Fruit fly (Drosophila melanogaster): ENCODE results near the gene Or1a.

Or1a gene

dm6 chrX:339866-340571 lies 25.1 kb downstream of the Or1a start (continued):
- TF ChIP-seq sens (GFP tag): peak; percentile 86
- peak; percentile 0 for TF ChIP-seq CG12769 (tag; optimal IDR thresholded peaks at IDR 0.05)
- no peak for TF ChIP-seq CG16815 (GFP tag; optimal IDR thresholded peaks at IDR 0.05)
- TF ChIP-seq CG11504 (tag; optimal IDR thresholded peaks at IDR 0.05): peak; percentile 43
- no peak for TF ChIP-seq wdn (GFP tag; IDR thresholded peaks at IDR 0.05)
- peak in 1 of 2 experiments; percentile 53 for TF ChIP-seq Hr78 (GFP tag; optimal IDR thresholded peaks at IDR 0.05)
- TF ChIP-seq CG10209 (GFP tag; optimal IDR thresholded peaks at IDR 0.05): no peak
- TF ChIP-seq CG3847 (GFP tag; IDR thresholded peaks at IDR 0.05): no peak
- TF ChIP-seq dimm (GFP tag; IDR thresholded peaks at IDR 0.05): no peak
- TF ChIP-seq CG7839 (tag; optimal IDR thresholded peaks at IDR 0.05): peak; percentile 16
- TF ChIP-seq Eip74EF (GFP tag; optimal IDR thresholded peaks at IDR 0.05): peak in 1 of 2 experiments; percentile 53
- TF ChIP-seq sqz (GFP tag; optimal IDR thresholded peaks at IDR 0.05): peak; percentile 42
- TF ChIP-seq Hr51 (GFP tag; optimal IDR thresholded peaks at IDR 0.05): peak in 1 of 2 experiments; percentile 57
- peak; percentile 13 for TF ChIP-seq CG2678 (tag; optimal IDR thresholded peaks at IDR 0.05)
- TF ChIP-seq CG31441 (GFP tag; IDR thresholded peaks at IDR 0.05): peak; percentile 40; the same call in 1 of the 2 replicates
- TF ChIP-seq nmo (GFP tag; optimal IDR thresholded peaks at IDR 0.05): peak; percentile 7
- TF ChIP-seq Sox102F (GFP tag; optimal IDR thresholded peaks at IDR 0.05): peak; percentile 58
- TF ChIP-seq CG12391 (tag; optimal IDR thresholded peaks at IDR 0.05): peak; percentile 18
- no peak for TF ChIP-seq her (GFP tag; optimal IDR thresholded peaks at IDR 0.05)
- peak; percentile 18 for TF ChIP-seq unpg (GFP tag; optimal IDR thresholded peaks at IDR 0.05)
- TF ChIP-seq gem (tag; optimal IDR thresholded peaks at IDR 0.05): peak; percentile 60
- TF ChIP-seq phol (tag; optimal IDR thresholded peaks at IDR 0.05): peak; percentile 32
- no peak for TF ChIP-seq Chrac-16 (GFP tag; optimal IDR thresholded peaks at IDR 0.05)
- peak; percentile 76 for TF ChIP-seq stwl (tag; optimal IDR thresholded peaks at IDR 0.05)
- peak; percentile 12 for TF ChIP-seq grau (tag; optimal IDR thresholded peaks at IDR 0.05)
- no peak for TF ChIP-seq CG7556 (GFP tag; optimal IDR thresholded peaks at IDR 0.05)
- TF ChIP-seq Mad (GFP tag; optimal IDR thresholded peaks at IDR 0.05): no peak
- no peak for TF ChIP-seq nerfin-2 (GFP tag; IDR thresholded peaks at IDR 0.05; ENCODE audit: partially characterized antibody)
- TF ChIP-seq bbx (GFP tag; IDR thresholded peaks at IDR 0.05; ENCODE audit: partially characterized antibody): no peak
- peak; percentile 10 for TF ChIP-seq CG18262 (tag; optimal IDR thresholded peaks at IDR 0.05)
- TF ChIP-seq CG17361 (GFP tag; IDR thresholded peaks at IDR 0.05): 0 out of 3 replicates have a peak, but pooled peaks have one; percentile 25
- TF ChIP-seq esg (GFP tag; conservative IDR thresholded peaks at IDR 0.05): no peak
- TF ChIP-seq CG30403 (GFP tag; optimal IDR thresholded peaks at IDR 0.05): peak; percentile 27
- peak; percentile 75 for TF ChIP-seq vvl (GFP tag; IDR thresholded peaks at IDR 0.05)
- TF ChIP-seq gfzf (GFP tag; optimal IDR thresholded peaks at IDR 0.05): no peak
- peak; percentile 24 for TF ChIP-seq kni (GFP tag; optimal IDR thresholded peaks at IDR 0.05)
- no peak for TF ChIP-seq dan (GFP tag; IDR thresholded peaks at IDR 0.05)

dm6 chrX:340809-341208 lies 25.9 kb downstream of the Or1a start:
- TF ChIP-seq row (GFP tag; IDR thresholded peaks at IDR 0.05) (0 out of 3 replicates have a peak, but pooled peaks have one; percentile 23), CG13296 (GFP tag; optimal IDR thresholded peaks at IDR 0.05) (no peak), CG9797 (GFP tag; optimal IDR thresholded peaks at IDR 0.05) (no peak), vvl (GFP tag; IDR thresholded peaks at IDR 0.05) (peak; percentile 40), Drgx (GFP tag; IDR thresholded peaks at IDR 0.05) (peak; percentile 32; the same call in 1 of the 2 replicates)
